Worm (Caenorhabditis elegans) whole organism, L1 larva: ENCODE data around the gene F08F1.3.

Source experiments
- C04F5.9 ChIP-seq: sonication (generic microtip); optimal IDR thresholded peaks from 2 replicates; lab custom pipeline; 2016; ENCODE audit warnings: missing genetic modification characterization, missing compliant biosample characterization
- C16A3.4 ChIP-seq: fragments of 150-350 bp; optimal IDR thresholded peaks from 2 replicates; lab custom pipeline; 2014; ENCODE audit warnings: missing biosample characterization, missing genetic modification characterization
- F16B12.6 ChIP-seq: fragments of 150-350 bp; optimal IDR thresholded peaks from 2 replicates; lab custom pipeline; 2014; ENCODE audit warnings: missing biosample characterization, missing genetic modification characterization
- aha-1 ChIP-seq: fragments of 150-350 bp; optimal IDR thresholded peaks from 2 replicates; lab custom pipeline; 2014; ENCODE audit warnings: missing biosample characterization, missing genetic modification characterization
- alr-1 ChIP-seq: fragments of 200-800 bp; sonication (Bioruptor generic); optimal IDR thresholded peaks from 2 replicates; lab custom pipeline; 2018; ENCODE audit warnings: borderline replicate concordance, mild to moderate bottlenecking, missing genetic modification characterization, missing compliant biosample characterization
- blmp-1 ChIP-seq: fragments of 150-350 bp; optimal IDR thresholded peaks from 2 replicates; lab custom pipeline; 2014; ENCODE audit warnings: missing biosample characterization, missing genetic modification characterization
- ceh-63 ChIP-seq: fragments of 200-800 bp; sonication (Bioruptor generic); optimal IDR thresholded peaks from 2 replicates; lab custom pipeline; 2018; ENCODE audit warnings: mild to moderate bottlenecking, missing genetic modification characterization, missing compliant biosample characterization
- ceh-8 ChIP-seq: fragments of 200-800 bp; sonication (Bioruptor generic); optimal IDR thresholded peaks from 2 replicates; lab custom pipeline; 2018; ENCODE audit warnings: mild to moderate bottlenecking, missing genetic modification characterization, moderate library complexity, missing compliant biosample characterization
- ceh-88 ChIP-seq: fragments of 200-800 bp; sonication (Bioruptor generic); IDR thresholded peaks from 2 replicates; pipeline ENCODE4 v1.3.6; 2022; ENCODE audit warnings: missing genetic modification characterization, missing compliant biosample characterization
- ceh-90 ChIP-seq: sonication (generic microtip); optimal IDR thresholded peaks from 2 replicates; lab custom pipeline; 2016; ENCODE audit warnings: missing genetic modification characterization, missing compliant biosample characterization
- ces-1 ChIP-seq: fragments of 150-350 bp; optimal IDR thresholded peaks from 2 replicates; lab custom pipeline; 2014; ENCODE audit warnings: missing biosample characterization, missing genetic modification reagents, missing genetic modification characterization
- dpl-1 ChIP-seq, 3 experiments: fragments of 150-350 bp in 2 of 3; sonication (generic microtip) in 1 of 3; optimal IDR thresholded peaks; 2 replicates each; lab custom pipeline; 2014 to 2017; ENCODE audit warnings: missing biosample characterization in 3 of 3, missing genetic modification characterization in 3 of 3, missing genetic modification reagents in 3 of 3
- dsc-1 ChIP-seq: sonication (generic microtip); optimal IDR thresholded peaks from 2 replicates; lab custom pipeline; 2016; ENCODE audit warnings: mild to moderate bottlenecking, missing genetic modification characterization, missing compliant biosample characterization
- efl-1 ChIP-seq, 4 experiments: fragments of 150-350 bp; optimal IDR thresholded peaks in 3 of 4; peaks in 1 of 4; 1 replicate in 1 of 4; 2 replicates in 3 of 4; lab custom pipeline; 2014; ENCODE audit warnings: missing biosample characterization in 2 of 4, missing genetic modification characterization in 2 of 4, missing genetic modification reagents in 2 of 4
- efl-3 ChIP-seq: fragments of 200-800 bp; sonication (Bioruptor generic); optimal IDR thresholded peaks from 2 replicates; lab custom pipeline; 2018; ENCODE audit warnings: mild to moderate bottlenecking, missing genetic modification characterization, missing compliant biosample characterization
- egl-13 ChIP-seq: sonication (generic microtip); optimal IDR thresholded peaks from 2 replicates; lab custom pipeline; 2016; ENCODE audit warnings: missing genotype, missing genetic modification reagents, missing genetic modification characterization, missing compliant biosample characterization
- elt-2 ChIP-seq: sonication (generic microtip); optimal IDR thresholded peaks from 2 replicates; lab custom pipeline; 2016; ENCODE audit warnings: missing genetic modification characterization, mild to moderate bottlenecking, inconsistent platforms, missing compliant biosample characterization, missing genetic modification reagents
- elt-3 ChIP-seq, 6 experiments: fragments of 150-350 bp in 1 of 6; sonication (generic microtip); optimal IDR thresholded peaks; 2 replicates each; lab custom pipeline; 2017 to 2018; ENCODE audit warnings: missing biosample characterization in 6 of 6, missing genetic modification characterization in 6 of 6, inconsistent platforms in 1 of 6
- fkh-10 ChIP-seq: sonication (generic microtip); optimal IDR thresholded peaks from 2 replicates; lab custom pipeline; 2017; ENCODE audit warnings: missing biosample characterization, missing genetic modification reagents, missing genetic modification characterization
- grh-1 ChIP-seq: fragments of 200-800 bp; sonication (Bioruptor generic); IDR thresholded peaks from 2 replicates; pipeline ENCODE4 v1.3.6; 2022; ENCODE audit warnings: missing genetic modification reagents, missing genetic modification characterization, missing compliant biosample characterization
- jun-1 ChIP-seq: fragments of 150-350 bp; optimal IDR thresholded peaks from 2 replicates; lab custom pipeline; 2014; ENCODE audit warnings: missing biosample characterization, missing genetic modification reagents, missing genetic modification characterization
- lin-14 ChIP-seq: fragments of 200-800 bp; sonication (Bioruptor generic); optimal IDR thresholded peaks from 2 replicates; lab custom pipeline; 2018; ENCODE audit warnings: mild to moderate bottlenecking, missing genetic modification characterization, moderate library complexity, missing compliant biosample characterization
- lin-15B ChIP-seq: fragments of 150-350 bp; sonication (generic microtip); optimal IDR thresholded peaks from 3 replicates; lab custom pipeline; 2014; ENCODE audit warnings: missing biosample characterization, missing genetic modification characterization
- lin-35 ChIP-seq, 2 experiments: fragments of 150-350 bp; optimal IDR thresholded peaks; 2 replicates each; lab custom pipeline; 2014; ENCODE audit warnings: missing biosample characterization in 2 of 2, missing genetic modification characterization in 2 of 2, missing genetic modification reagents in 2 of 2
- lsy-2 ChIP-seq, 2 experiments: fragments of 150-350 bp; optimal IDR thresholded peaks; 2 replicates each; lab custom pipeline; 2014; ENCODE audit warnings: missing biosample characterization in 2 of 2, missing genetic modification characterization in 2 of 2
- mab-9 ChIP-seq: fragments of 200-800 bp; sonication (Bioruptor generic); IDR thresholded peaks from 2 replicates; pipeline ENCODE4 v1.3.6; 2022; ENCODE audit warnings: missing genetic modification reagents, missing genetic modification characterization, missing compliant biosample characterization
- mdl-1 ChIP-seq, 2 experiments: fragments of 150-350 bp; optimal IDR thresholded peaks; 2 replicates each; lab custom pipeline; 2014 to 2017; ENCODE audit warnings: missing biosample characterization in 2 of 2, missing genetic modification characterization in 2 of 2, inconsistent platforms in 1 of 2
- mef-2 ChIP-seq: fragments of 150-350 bp; optimal IDR thresholded peaks from 2 replicates; lab custom pipeline; 2014; ENCODE audit warnings: missing biosample characterization, missing genetic modification characterization
- mep-1 ChIP-seq: fragments of 150-350 bp; optimal IDR thresholded peaks from 2 replicates; lab custom pipeline; 2014; ENCODE audit warnings: missing biosample characterization, missing genetic modification characterization
- nhr-12 ChIP-seq: sonication (generic microtip); optimal IDR thresholded peaks from 2 replicates; lab custom pipeline; 2017; ENCODE audit warnings: missing biosample characterization, missing genetic modification characterization
- nhr-19 ChIP-seq: fragments of 200-800 bp; sonication (Bioruptor generic); conservative IDR thresholded peaks from 2 replicates; pipeline ENCODE4 v1.3.6; 2022; ENCODE audit warnings: missing genetic modification characterization, missing compliant biosample characterization
- nhr-20 ChIP-seq: sonication (generic microtip); optimal IDR thresholded peaks from 2 replicates; lab custom pipeline; 2016; ENCODE audit warnings: mild to moderate bottlenecking, missing genetic modification characterization, missing compliant biosample characterization
- nhr-237 ChIP-seq: fragments of 150-350 bp; optimal IDR thresholded peaks from 2 replicates; lab custom pipeline; 2014; ENCODE audit warnings: missing biosample characterization, missing genetic modification characterization
- nhr-28 ChIP-seq: fragments of 150-350 bp; optimal IDR thresholded peaks from 2 replicates; lab custom pipeline; 2014; ENCODE audit warnings: missing biosample characterization, missing genetic modification characterization
- nhr-47 ChIP-seq: sonication (generic microtip); optimal IDR thresholded peaks from 2 replicates; lab custom pipeline; 2016; ENCODE audit warnings: mild to moderate bottlenecking, missing genetic modification characterization, moderate library complexity, missing compliant biosample characterization
- nhr-71 ChIP-seq: sonication (generic microtip); optimal IDR thresholded peaks from 2 replicates; lab custom pipeline; 2016; ENCODE audit warnings: mild to moderate bottlenecking, missing genetic modification characterization, moderate library complexity, missing compliant biosample characterization
- nhr-76 ChIP-seq: sonication (generic microtip); optimal IDR thresholded peaks from 2 replicates; lab custom pipeline; 2017; ENCODE audit warnings: missing biosample characterization, missing genetic modification characterization
- nhr-84 ChIP-seq: sonication (generic microtip); optimal IDR thresholded peaks from 2 replicates; lab custom pipeline; 2017; ENCODE audit warnings: missing biosample characterization, missing genetic modification characterization
- nhr-85 ChIP-seq: sonication (generic microtip); peaks from one replicate; lab custom pipeline; 2016; ENCODE audit warnings: missing genetic modification characterization, inconsistent platforms, missing compliant biosample characterization
- nhr-90 ChIP-seq: sonication (generic microtip); optimal IDR thresholded peaks from 2 replicates; lab custom pipeline; 2016; ENCODE audit warnings: mild to moderate bottlenecking, missing genetic modification characterization, missing compliant biosample characterization; ENCODE audit not compliant: poor library complexity
- pax-3 ChIP-seq: fragments of 200-800 bp; sonication (Bioruptor generic); optimal IDR thresholded peaks from 2 replicates; lab custom pipeline; 2018; ENCODE audit warnings: mild to moderate bottlenecking, missing genetic modification characterization, moderate library complexity, missing compliant biosample characterization
- pqm-1 ChIP-seq: sonication (generic microtip); optimal IDR thresholded peaks from 3 replicates; lab custom pipeline; 2017; ENCODE audit warnings: missing biosample characterization, missing genetic modification characterization
- snu-23 ChIP-seq: sonication (generic microtip); optimal IDR thresholded peaks from 2 replicates; lab custom pipeline; 2016; ENCODE audit warnings: missing genetic modification characterization, missing compliant biosample characterization
- sox-4 ChIP-seq: sonication (generic microtip); optimal IDR thresholded peaks from 2 replicates; lab custom pipeline; 2016; ENCODE audit warnings: missing genetic modification characterization, missing compliant biosample characterization
- sptf-1 ChIP-seq: fragments of 150-350 bp; optimal IDR thresholded peaks from 2 replicates; lab custom pipeline; 2014; ENCODE audit warnings: missing biosample characterization, missing genetic modification characterization
- sup-37 ChIP-seq: fragments of 200-800 bp; sonication (Bioruptor generic); optimal IDR thresholded peaks from 2 replicates; lab custom pipeline; 2018; ENCODE audit warnings: mild to moderate bottlenecking, missing genetic modification characterization, missing compliant biosample characterization
- swsn-7 ChIP-seq: sonication (generic microtip); optimal IDR thresholded peaks from 2 replicates; lab custom pipeline; 2016; ENCODE audit warnings: missing genetic modification characterization, missing compliant biosample characterization
- tlp-1 ChIP-seq: fragments of 150-350 bp; optimal IDR thresholded peaks from 2 replicates; lab custom pipeline; 2014; ENCODE audit warnings: missing biosample characterization, missing genetic modification characterization
- vab-15 ChIP-seq: sonication (generic microtip); optimal IDR thresholded peaks from 2 replicates; lab custom pipeline; 2017; ENCODE audit warnings: missing genotype, mild to moderate bottlenecking, missing genetic modification characterization, missing compliant biosample characterization
- xbp-1 ChIP-seq: sonication (generic microtip); optimal IDR thresholded peaks from 2 replicates; lab custom pipeline; 2016; ENCODE audit warnings: missing genetic modification characterization, missing compliant biosample characterization
- zag-1 ChIP-seq: fragments of 150-350 bp; optimal IDR thresholded peaks from 2 replicates; lab custom pipeline; 2014; ENCODE audit warnings: missing biosample characterization, missing genetic modification characterization
- ztf-11 ChIP-seq, 2 experiments: sonication (generic microtip); optimal IDR thresholded peaks; 2 replicates each; lab custom pipeline; 2016 to 2017; ENCODE audit warnings: missing genetic modification characterization in 2 of 2, missing biosample characterization in 1 of 2, missing compliant biosample characterization in 1 of 2
- ztf-4 ChIP-seq: fragments of 150-350 bp; optimal IDR thresholded peaks from 2 replicates; lab custom pipeline; 2014; ENCODE audit warnings: missing biosample characterization, missing genetic modification characterization

F08F1.3 gene

DNA sequence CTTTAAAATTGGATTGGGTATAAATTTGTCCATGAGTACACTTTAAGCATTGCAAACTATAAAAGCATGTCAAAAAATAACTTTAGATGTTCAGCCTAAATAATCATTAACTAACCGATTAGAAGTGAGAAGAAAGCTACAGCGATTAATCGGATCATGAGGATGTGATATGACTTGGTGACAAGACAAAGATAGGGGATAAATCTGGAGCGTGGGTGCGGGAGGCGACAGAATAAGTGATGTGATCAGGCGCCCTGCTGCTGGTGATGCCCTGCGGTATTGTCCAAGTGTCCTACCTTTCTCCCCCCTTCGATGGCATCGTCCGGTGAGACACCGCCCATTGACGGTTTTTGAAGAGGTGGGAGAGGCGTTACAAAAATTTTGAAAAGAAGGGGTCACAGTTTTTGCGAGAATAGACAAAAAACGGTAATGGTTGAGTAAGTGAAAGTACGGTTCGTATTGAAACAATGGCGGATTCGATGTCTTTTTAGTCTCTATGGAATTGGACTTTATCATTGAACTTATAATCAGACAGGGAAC lies 43.9 kb upstream of the F08F1.3 start, which contains the start of gene F41D9.2:
F41D9.2 (minus strand) TSS at position 304 of the 540 bp plus-strand sequence.
- no peak for TF ChIP-seq dpl-1 (GFP tag; optimal IDR thresholded peaks at IDR 0.05; lab: Kevin White, UChicago)
- TF ChIP-seq pax-3 (tag; lab: Kevin White, UChicago), result no peak
- TF ChIP-seq aha-1 (tag; lab: Kevin White, UChicago), result no peak
- TF ChIP-seq swsn-7, result no peak
- TF ChIP-seq nhr-76 (tag; lab: Kevin White, UChicago), result no peak
- no peak for TF ChIP-seq alr-1 (tag; lab: Kevin White, UChicago)
- TF ChIP-seq C16A3.4, result no peak
- TF ChIP-seq lin-35 (GFP tag; optimal IDR thresholded peaks at IDR 0.05; lab: Kevin White, UChicago), result no peak
- no peak for TF ChIP-seq fkh-10
- no peak for TF ChIP-seq sox-4
- TF ChIP-seq lsy-2 (tag; optimal IDR thresholded peaks at IDR 0.05; lab: Kevin White, UChicago), result no peak
- peak; percentile 61 for TF ChIP-seq blmp-1 (tag; lab: Kevin White, UChicago)
- TF ChIP-seq F16B12.6 (tag; lab: Kevin White, UChicago), result no peak
- no peak for TF ChIP-seq C04F5.9 (tag; lab: Kevin White, UChicago)
- TF ChIP-seq efl-3 (GFP tag; lab: Kevin White, UChicago), result no peak
- TF ChIP-seq nhr-47 (tag; lab: Kevin White, UChicago), result no peak
- TF ChIP-seq jun-1 (tag; lab: Kevin White, UChicago), result no peak
- TF ChIP-seq mef-2 (tag; lab: Kevin White, UChicago), result no peak
- TF ChIP-seq ceh-90, result no peak
- TF ChIP-seq nhr-90, result no peak
- TF ChIP-seq sptf-1 (tag; lab: Kevin White, UChicago), result no peak
- no peak for TF ChIP-seq ztf-4
- no peak for TF ChIP-seq nhr-237 (tag; lab: Kevin White, UChicago)
- no peak for TF ChIP-seq nhr-84
- no peak for TF ChIP-seq nhr-28 (tag; lab: Kevin White, UChicago)
- TF ChIP-seq grh-1 (GFP tag; lab: Robert Waterston, UW), result no peak
- TF ChIP-seq dsc-1, result no peak
- no peak for TF ChIP-seq nhr-71 (tag; lab: Kevin White, UChicago)
- TF ChIP-seq elt-2 (tag; lab: Kevin White, UChicago), result no peak
- TF ChIP-seq elt-3 (tag; optimal IDR thresholded peaks at IDR 0.05; lab: Kevin White, UChicago), result peak in 2 of 6 experiments; percentile 7 to 30
- no peak for TF ChIP-seq mdl-1 (tag; optimal IDR thresholded peaks at IDR 0.05; lab: Kevin White, UChicago)
- TF ChIP-seq zag-1, result no peak
- TF ChIP-seq egl-13 (tag; lab: Kevin White, UChicago), result no peak
- no peak for TF ChIP-seq mab-9 (GFP tag; lab: Robert Waterston, UW)
- no peak for TF ChIP-seq pqm-1 (tag; lab: Kevin White, UChicago)
- no peak for TF ChIP-seq vab-15 (tag; lab: Kevin White, UChicago)
- peak; percentile 35 for TF ChIP-seq mep-1 (tag; lab: Kevin White, UChicago)
- no peak for TF ChIP-seq ztf-11 (tag; optimal IDR thresholded peaks at IDR 0.05; lab: Kevin White, UChicago)
- TF ChIP-seq ceh-8 (GFP tag; lab: Kevin White, UChicago), result no peak
- no peak for TF ChIP-seq efl-1 (optimal IDR thresholded peaks at IDR 0.05; lab: Kevin White, UChicago)
- peak in 1 of 2 experiments; percentile 44 for TF ChIP-seq efl-1 (GFP tag; optimal IDR thresholded peaks at IDR 0.05 in 1 of 2; lab: Kevin White, UChicago)
- no peak for TF ChIP-seq xbp-1
- no peak for TF ChIP-seq ces-1 (GFP tag; lab: Kevin White, UChicago)
- TF ChIP-seq ceh-63 (GFP tag; lab: Kevin White, UChicago), result no peak
- peak; percentile 8 for TF ChIP-seq nhr-20 (tag; lab: Kevin White, UChicago)
- no peak for TF ChIP-seq sup-37 (GFP tag; lab: Kevin White, UChicago)
- peak; percentile 24 for TF ChIP-seq snu-23 (GFP tag; lab: Kevin White, UChicago)
- peak; percentile 22 for TF ChIP-seq lin-14 (GFP tag; lab: Kevin White, UChicago)
- no peak for TF ChIP-seq tlp-1 (tag; lab: Kevin White, UChicago)
- no peak for TF ChIP-seq nhr-12 (tag; lab: Kevin White, UChicago)
- TF ChIP-seq nhr-85 (tag; lab: Kevin White, UChicago), result peak; percentile 80
- no peak for TF ChIP-seq lin-15B (tag; lab: Kevin White, UChicago)
- TF ChIP-seq nhr-19, result no peak
- TF ChIP-seq ceh-88, result no peak
